Fruit fly (Drosophila melanogaster) whole organism: ENCODE measurements around the gene corn.

ENCODE experiments used
- CG8478 ChIP-seq: fragments of >200 bp; optimal IDR thresholded peaks from 2 replicates; lab custom pipeline; 2018; ENCODE audit warnings: inconsistent platforms
- Dll ChIP-seq: fragments of >200 bp; optimal IDR thresholded peaks from 2 replicates; lab custom pipeline; 2017
- EcR ChIP-seq, 2 experiments: fragments of >200 bp; optimal IDR thresholded peaks; 2 replicates each; lab custom pipeline; 2017; ENCODE audit warnings: missing biosample characterization in 2 of 2, missing genetic modification characterization in 2 of 2, missing genetic modification reagents in 2 of 2
- pan ChIP-seq: fragments of >200 bp; optimal IDR thresholded peaks from 2 replicates; lab custom pipeline; 2017
- psq ChIP-seq: fragments of >200 bp; optimal IDR thresholded peaks from 2 replicates; lab custom pipeline; 2017
- usp ChIP-seq: fragments of >200 bp; optimal IDR thresholded peaks from 2 replicates; lab custom pipeline; 2017; ENCODE audit warnings: missing biosample characterization, missing genetic modification characterization, mixed read lengths

The corn gene

DNA sequence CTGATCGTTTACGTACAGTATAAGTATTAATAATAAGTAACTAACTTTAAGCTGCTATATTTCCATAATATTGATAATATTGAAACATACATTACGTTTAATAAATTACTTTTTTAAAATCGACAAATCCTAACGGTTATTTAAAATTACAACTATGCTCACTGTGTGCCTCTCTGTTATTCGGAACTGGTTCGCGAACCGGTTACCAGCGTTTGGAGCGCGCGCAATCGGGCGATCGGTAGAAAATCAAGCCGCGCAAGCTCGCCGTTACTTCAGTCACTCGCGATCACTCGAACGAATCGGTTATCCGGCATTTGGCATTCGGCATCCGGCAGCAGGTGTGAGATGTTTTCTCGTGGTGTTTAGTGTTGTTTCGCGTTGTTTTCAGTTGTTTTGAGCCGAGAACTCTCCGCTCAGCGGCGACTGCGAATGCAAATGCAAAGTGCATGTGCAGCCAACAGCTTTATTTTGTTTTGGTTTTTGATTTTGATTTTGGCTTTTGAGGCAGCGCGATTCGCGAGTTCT, 62.3 kb downstream of the corn start, which contains the start of gene form3:
Gene form3 (plus strand): TSS at position 271 of the 525 bp plus-strand sequence.
- TF ChIP-seq psq (lab: Kevin White, UChicago) (no peak), usp (GFP tag; lab: Kevin White, UChicago) (no peak), CG8478 (lab: Kevin White, UChicago) (no peak), pan (lab: Kevin White, UChicago) (no peak), Dll (lab: Kevin White, UChicago) (no peak), EcR (GFP tag; optimal IDR thresholded peaks at IDR 0.05; lab: Kevin White, UChicago) (no peak)

- TF ChIP-seq CG8478 (lab: Kevin White, UChicago): no peak
- no peak for TF ChIP-seq psq (lab: Kevin White, UChicago)
- TF ChIP-seq EcR (GFP tag; optimal IDR thresholded peaks at IDR 0.05; lab: Kevin White, UChicago): no peak
- TF ChIP-seq pan (lab: Kevin White, UChicago): no peak
- TF ChIP-seq Dll (lab: Kevin White, UChicago): no peak
These were observed 62.9 kb downstream of the corn start for dm6 chr3L:7094020-7094419.
